Worm (Caenorhabditis elegans): ENCODE results near the gene F02E11.2.

DNA sequence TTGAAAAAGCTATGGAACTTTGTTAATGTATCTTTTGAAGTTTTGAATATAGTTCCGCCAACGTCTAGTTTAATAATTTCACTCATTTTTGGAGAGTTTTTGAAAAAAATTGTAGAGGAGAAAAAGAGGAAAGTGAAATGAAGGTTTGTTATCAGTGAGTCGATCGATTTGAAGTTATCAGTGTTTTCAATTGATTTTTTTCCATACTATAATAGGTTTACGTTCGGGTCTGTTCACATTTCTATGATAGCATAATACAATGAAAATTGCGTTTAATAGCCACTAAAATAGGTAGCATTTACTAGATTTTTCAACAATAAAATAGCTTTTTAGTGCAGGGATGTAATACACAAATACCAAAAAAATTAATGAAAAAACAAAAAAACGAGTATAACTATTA lies 37.4 kb upstream of the F02E11.2 start, which contains the start of gene ZC239.16:
- no peak for TF ChIP-seq egl-44 (GFP tag; IDR thresholded peaks at IDR 0.05)
- no peak for TF ChIP-seq F23B12.7 (tag; optimal IDR thresholded peaks at IDR 0.05; ENCODE audit: insufficient read depth)
- TF ChIP-seq F57C9.4 (tag; optimal IDR thresholded peaks at IDR 0.05): no peak
- TF ChIP-seq hlh-12 (tag; optimal IDR thresholded peaks at IDR 0.05): no peak
- no peak for TF ChIP-seq ama-1 (optimal IDR thresholded peaks at IDR 0.05)
- no peak for TF ChIP-seq ama-1 (GFP tag; optimal IDR thresholded peaks at IDR 0.05)
- TF ChIP-seq athp-1 (tag; optimal IDR thresholded peaks at IDR 0.05): no peak
- no peak for TF ChIP-seq T07F8.4 (tag; optimal IDR thresholded peaks at IDR 0.05)
